Fruit fly (Drosophila melanogaster) whole organism, wandering third instar larva: ENCODE measurements around the gene Nup133.

Experiments used
- Abd-B ChIP-seq: fragments of >200 bp; optimal IDR thresholded peaks from 2 replicates; lab custom pipeline; 2017; ENCODE audit warnings: missing biosample characterization, missing genetic modification characterization
- CG32264 ChIP-seq: fragments of 200-800 bp; sonication (Bioruptor generic); optimal IDR thresholded peaks from 2 replicates; lab custom pipeline; 2016; ENCODE audit warnings: missing biosample characterization, missing genetic modification characterization
- Dif ChIP-seq: fragments of 200-275, 200-300 bp; sonication (Bioruptor generic); optimal IDR thresholded peaks from 2 replicates; lab custom pipeline; 2018; ENCODE audit warnings: missing biosample characterization, missing genetic modification characterization; ENCODE audit not compliant: partially characterized antibody
- HLH106 ChIP-seq: fragments of 200-800 bp; optimal IDR thresholded peaks from 3 replicates; lab custom pipeline; 2019; ENCODE audit warnings: missing biosample characterization, mild to moderate bottlenecking, missing genetic modification characterization, moderate library complexity
- Rel ChIP-seq, 2 experiments: fragments of 200-800 bp; sonication (Bioruptor generic) in 1 of 2; optimal IDR thresholded peaks; 2 replicates in 1 of 2; 3 replicates in 1 of 2; lab custom pipeline; 2016 to 2019; ENCODE audit warnings: mild to moderate bottlenecking in 2 of 2, missing biosample characterization in 2 of 2, missing genetic modification characterization in 2 of 2, moderate library complexity in 1 of 2
- br ChIP-seq: fragments of 200-800 bp; sonication (Bioruptor generic); optimal IDR thresholded peaks from 2 replicates; lab custom pipeline; 2016; ENCODE audit warnings: missing biosample characterization, missing genetic modification characterization
- dmrt93B ChIP-seq: fragments of 200-800 bp; sonication (Bioruptor generic); optimal IDR thresholded peaks from 2 replicates; lab custom pipeline; 2018; ENCODE audit warnings: missing biosample characterization, mild to moderate bottlenecking, missing genetic modification characterization
- dsf ChIP-seq: sonication (Bioruptor generic); optimal IDR thresholded peaks from 2 replicates; lab custom pipeline; 2016; ENCODE audit warnings: missing biosample characterization, missing genetic modification characterization, borderline replicate concordance
- foxo ChIP-seq, 2 experiments: fragments of 200-800 bp; sonication (Bioruptor generic); optimal IDR thresholded peaks; 2 replicates in 1 of 2; 3 replicates in 1 of 2; lab custom pipeline; 2016 to 2017; ENCODE audit warnings: missing biosample characterization in 2 of 2, missing genetic modification characterization in 2 of 2
- h ChIP-seq: fragments of 200-800 bp; sonication (Bioruptor generic); optimal IDR thresholded peaks from 3 replicates; lab custom pipeline; 2016; ENCODE audit warnings: missing biosample characterization, mild to moderate bottlenecking, missing genetic modification characterization
- psq ChIP-seq: fragments of 200-800 bp; sonication (Bioruptor generic); optimal IDR thresholded peaks from 3 replicates; lab custom pipeline; 2017; ENCODE audit warnings: missing biosample characterization, mild to moderate bottlenecking, missing genetic modification characterization, moderate library complexity
- usp ChIP-seq: fragments of >200 bp; optimal IDR thresholded peaks from 2 replicates; lab custom pipeline; 2017; ENCODE audit warnings: missing biosample characterization, missing genetic modification characterization
- woc ChIP-seq: sonication (Bioruptor generic); optimal IDR thresholded peaks from 2 replicates; lab custom pipeline; 2016; ENCODE audit warnings: missing biosample characterization, mild to moderate bottlenecking, missing genetic modification characterization

DNA sequence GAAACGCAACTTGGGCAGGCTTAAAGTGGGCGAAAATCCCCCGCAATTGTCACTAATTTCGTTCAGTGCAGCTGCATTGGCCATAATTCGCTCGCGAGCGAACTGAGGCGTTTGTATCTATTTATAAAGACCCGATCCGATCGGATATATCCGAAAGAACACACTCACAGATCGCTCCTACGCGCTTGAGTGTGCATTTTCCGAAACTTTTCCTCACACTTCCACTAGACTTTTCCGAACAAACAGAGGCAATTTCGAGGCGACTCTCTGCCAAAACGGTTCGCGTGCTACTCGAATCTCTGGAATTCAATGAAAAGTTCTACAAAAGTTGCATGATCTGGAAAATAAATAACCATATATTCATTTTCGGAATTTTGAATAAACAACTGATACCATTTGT lies 11.4 kb downstream of the Nup133 start, which contains the start of the genes CG6972 and CCAP:
- TF ChIP-seq HLH106 (tag; lab: Kevin White, UChicago), result no peak
- TF ChIP-seq usp (GFP tag; lab: Kevin White, UChicago), result no peak
- TF ChIP-seq h (GFP tag; lab: Kevin White, UChicago), result no peak
- no peak for TF ChIP-seq Dif
- no peak for TF ChIP-seq foxo (GFP tag; optimal IDR thresholded peaks at IDR 0.05; lab: Kevin White, UChicago)
- no peak for TF ChIP-seq CG32264 (GFP tag; lab: Kevin White, UChicago)
- no peak for TF ChIP-seq Rel (GFP tag; optimal IDR thresholded peaks at IDR 0.05; lab: Kevin White, UChicago)
- no peak for TF ChIP-seq Rel (tag; optimal IDR thresholded peaks at IDR 0.05; lab: Kevin White, UChicago)
- TF ChIP-seq br (GFP tag; lab: Kevin White, UChicago), result no peak
- no peak for TF ChIP-seq psq
- TF ChIP-seq woc (GFP tag; lab: Kevin White, UChicago), result no peak
- TF ChIP-seq dmrt93B (GFP tag; lab: Kevin White, UChicago), result no peak
- TF ChIP-seq dsf (GFP tag; lab: Kevin White, UChicago), result no peak
- TF ChIP-seq Abd-B (GFP tag; lab: Kevin White, UChicago), result no peak
